Worm (Caenorhabditis elegans) whole organism, early embryonic: ENCODE data around the gene gop-3.

Experiments used
- B0310.2 ChIP-seq: sonication (generic microtip); optimal IDR thresholded peaks from 2 replicates; lab custom pipeline; 2016; ENCODE audit warnings: mild to moderate bottlenecking, missing genetic modification characterization, missing compliant biosample characterization
- F13C5.2 ChIP-seq: sonication (generic microtip); optimal IDR thresholded peaks from 2 replicates; lab custom pipeline; 2017; ENCODE audit warnings: mild to moderate bottlenecking, missing genetic modification characterization, inconsistent platforms, missing compliant biosample characterization
- aly-1 ChIP-seq: sonication (generic microtip); optimal IDR thresholded peaks from 2 replicates; lab custom pipeline; 2016; ENCODE audit warnings: missing genetic modification characterization, missing compliant biosample characterization
- ama-1 ChIP-seq: fragments of 150-350 bp; optimal IDR thresholded peaks from 2 replicates; lab custom pipeline; 2014
- ceh-13 ChIP-seq: fragments of 200-800 bp; sonication (Bioruptor generic); optimal IDR thresholded peaks from 2 replicates; lab custom pipeline; 2018; ENCODE audit warnings: mild to moderate bottlenecking, missing genetic modification characterization, missing compliant biosample characterization
- ceh-36 ChIP-seq: sonication (generic microtip); optimal IDR thresholded peaks from 2 replicates; lab custom pipeline; 2016; ENCODE audit warnings: missing genetic modification characterization, inconsistent platforms, missing compliant biosample characterization
- ets-7 ChIP-seq: sonication (generic microtip); optimal IDR thresholded peaks from 2 replicates; lab custom pipeline; 2016; ENCODE audit warnings: missing genotype, missing genetic modification characterization, missing compliant biosample characterization
- flt-1 ChIP-seq: fragments of 200-800 bp; sonication (Bioruptor generic); IDR thresholded peaks from 2 replicates; pipeline ENCODE4 v1.3.6; 2022; ENCODE audit warnings: missing genetic modification characterization, missing compliant biosample characterization
- hmbx-1 ChIP-seq: sonication (generic microtip); optimal IDR thresholded peaks from 2 replicates; lab custom pipeline; 2016; ENCODE audit warnings: mild to moderate bottlenecking, missing genetic modification characterization, missing compliant biosample characterization
- hmg-4 ChIP-seq: fragments of 200-800 bp; sonication (Bioruptor generic); optimal IDR thresholded peaks from 2 replicates; lab custom pipeline; 2018; ENCODE audit warnings: mild to moderate bottlenecking, missing genetic modification characterization, missing compliant biosample characterization
- hnd-1 ChIP-seq: sonication (generic microtip); optimal IDR thresholded peaks from 2 replicates; lab custom pipeline; 2016; ENCODE audit warnings: missing genetic modification characterization, missing compliant biosample characterization
- pes-1 ChIP-seq: fragments of 200-800 bp; sonication (Bioruptor generic); IDR thresholded peaks from 2 replicates; pipeline ENCODE4 v1.3.6; 2022; ENCODE audit warnings: missing genetic modification reagents, missing genetic modification characterization, missing compliant biosample characterization
- scrt-1 ChIP-seq: fragments of 200-800 bp; sonication (Bioruptor generic); IDR thresholded peaks from 2 replicates; pipeline ENCODE4 v1.3.6; 2022; ENCODE audit warnings: missing genetic modification characterization, missing compliant biosample characterization
- sea-1 ChIP-seq: fragments of 200-800 bp; sonication (Bioruptor generic); conservative IDR thresholded peaks from 2 replicates; pipeline ENCODE4 v1.3.6; 2022; ENCODE audit warnings: missing genetic modification characterization, missing compliant biosample characterization
- tbx-11 ChIP-seq: fragments of 200-800 bp; sonication (Bioruptor generic); IDR thresholded peaks from 2 replicates; pipeline ENCODE4 v1.3.6; 2022; ENCODE audit warnings: missing genetic modification characterization, missing compliant biosample characterization
- tbx-37 ChIP-seq: fragments of 200-800 bp; sonication (Bioruptor generic); conservative IDR thresholded peaks from 2 replicates; pipeline ENCODE4 v1.3.6; 2022; ENCODE audit warnings: missing genetic modification reagents, missing genetic modification characterization, missing compliant biosample characterization
- tra-4 ChIP-seq: sonication (generic microtip); optimal IDR thresholded peaks from 2 replicates; lab custom pipeline; 2017; ENCODE audit warnings: missing genetic modification characterization, missing compliant biosample characterization

Gene gop-3

ce11 chrIII:5258918-5259317 lies 1.6 kb upstream of the gop-3 start, which contains the start of gene gop-2:
Gene gop-2 (plus strand): TSS chrIII:5259023.
- TF ChIP-seq ceh-13 (no peak), flt-1 (GFP tag; lab: Robert Waterston, UW) (no peak), B0310.2 (no peak), scrt-1 (no peak), ama-1 (no peak), hmbx-1 (no peak), hnd-1 (tag; lab: Kevin White, UChicago) (no peak), sea-1 (GFP tag; lab: Robert Waterston, UW) (no peak), ceh-36 (no peak)

- TF ChIP-seq flt-1 (GFP tag; lab: Robert Waterston, UW), result no peak
- no peak for TF ChIP-seq aly-1
- TF ChIP-seq pes-1 (GFP tag; lab: Robert Waterston, UW), result no peak
- no peak for TF ChIP-seq F13C5.2 (tag; lab: Kevin White, UChicago)
- TF ChIP-seq ceh-13, result no peak
- TF ChIP-seq hmg-4 (GFP tag; lab: Kevin White, UChicago), result no peak
- TF ChIP-seq ama-1, result no peak
These were observed 3.0 kb downstream of the gop-3 start, which contains the start of the genes C34E10.9 and hap-1 for ce11 chrIII:5263299-5263993. Gene C34E10.9 (minus strand): TSS chrIII:5263399. Gene hap-1 (plus strand): TSS chrIII:5263943.

- no peak for TF ChIP-seq flt-1 (GFP tag; lab: Robert Waterston, UW)
- no peak for TF ChIP-seq hnd-1 (tag; lab: Kevin White, UChicago)
- no peak for TF ChIP-seq ama-1
These were observed 4.3 kb downstream of the gop-3 start, which contains the start of gene gro-1 for ce11 chrIII:5264813-5265212. Gene gro-1 (plus strand): TSS chrIII:5265113.

DNA sequence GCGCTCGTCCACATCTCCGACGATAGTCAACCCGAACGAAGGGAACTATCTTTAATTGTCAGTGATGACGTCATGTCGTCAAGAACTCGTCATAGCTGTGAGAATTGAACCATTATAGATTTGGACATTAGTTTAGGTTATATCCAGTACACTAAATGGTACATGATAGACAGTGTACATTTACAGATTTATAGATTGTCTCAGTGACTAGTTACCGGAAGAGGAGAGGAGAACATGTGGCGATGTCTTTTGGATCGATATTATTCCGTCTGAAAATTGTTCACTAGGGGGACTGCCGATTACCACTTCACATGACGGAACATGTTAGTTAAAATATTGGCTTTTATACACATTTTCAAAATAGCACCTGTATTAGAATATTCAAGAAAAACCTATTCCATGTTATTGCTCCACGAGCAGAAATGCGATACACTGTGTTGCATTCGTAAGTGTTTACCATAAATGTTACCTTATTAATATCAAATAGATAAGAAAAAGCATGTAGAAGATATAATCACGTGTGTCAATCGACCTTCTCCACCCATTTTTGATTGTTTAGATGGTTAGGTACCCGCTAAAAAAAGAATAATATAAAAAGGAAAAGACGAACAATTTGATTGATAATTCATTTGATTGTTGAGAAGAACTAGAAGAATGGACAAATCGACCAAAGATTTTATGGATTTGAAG lies 6.9 kb downstream of the gop-3 start, which contains the start of gene ZC395.5:
TSS of gene ZC395.5 (plus strand) at position 632 of the 690 bp plus-strand sequence.
- no peak for TF ChIP-seq ceh-13

ce11 chrIII:5268486-5268885 lies 8.0 kb downstream of the gop-3 start:
- TF ChIP-seq sea-1 (GFP tag; lab: Robert Waterston, UW) (no peak), flt-1 (GFP tag; lab: Robert Waterston, UW) (no peak), tbx-37 (GFP tag; lab: Robert Waterston, UW) (no peak), tra-4 (no peak), tbx-11 (GFP tag; lab: Robert Waterston, UW) (no peak), ets-7 (tag; lab: Kevin White, UChicago) (no peak), F13C5.2 (tag; lab: Kevin White, UChicago) (no peak), pes-1 (GFP tag; lab: Robert Waterston, UW) (no peak), ceh-13 (no peak), hmbx-1 (no peak), ceh-36 (no peak), aly-1 (no peak), hmg-4 (GFP tag; lab: Kevin White, UChicago) (no peak), hnd-1 (tag; lab: Kevin White, UChicago) (no peak), scrt-1 (no peak), B0310.2 (no peak), ama-1 (no peak)

DNA sequence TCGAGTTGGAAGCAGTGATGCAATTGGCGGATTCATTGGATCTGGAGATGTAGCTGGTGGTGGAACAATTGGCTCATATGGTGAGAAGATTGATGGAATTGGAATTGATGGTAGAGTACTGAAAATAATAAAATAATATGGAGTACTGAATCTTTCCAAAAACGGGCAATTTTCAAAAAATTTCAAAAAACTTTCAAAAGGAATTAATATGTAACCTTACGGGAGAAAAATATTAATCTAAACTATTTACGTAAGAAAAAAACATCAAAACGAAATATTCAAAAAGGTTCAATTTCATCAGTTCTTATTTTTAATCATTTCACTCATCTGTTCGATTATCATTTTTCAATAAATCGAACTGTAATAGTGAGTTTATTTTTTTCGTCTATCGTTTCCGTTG lies 9.3 kb downstream of the gop-3 start, which contains the start of gene ZC395.4:
TSS of gene ZC395.4 (plus strand) at position 301 of the 400 bp plus-strand sequence.
- TF ChIP-seq ets-7 (tag; lab: Kevin White, UChicago) (no peak), flt-1 (GFP tag; lab: Robert Waterston, UW) (no peak), tra-4 (no peak), pes-1 (GFP tag; lab: Robert Waterston, UW) (no peak), tbx-11 (GFP tag; lab: Robert Waterston, UW) (no peak), aly-1 (no peak), hmg-4 (GFP tag; lab: Kevin White, UChicago) (no peak), ceh-13 (no peak), sea-1 (GFP tag; lab: Robert Waterston, UW) (no peak), B0310.2 (no peak), F13C5.2 (tag; lab: Kevin White, UChicago) (no peak), hmbx-1 (no peak), ama-1 (no peak)

- TF ChIP-seq ets-7 (tag; lab: Kevin White, UChicago) (no peak), F13C5.2 (tag; lab: Kevin White, UChicago) (no peak), ceh-13 (no peak), B0310.2 (no peak), tra-4 (no peak), ceh-36 (no peak), ama-1 (no peak), aly-1 (no peak), sea-1 (GFP tag; lab: Robert Waterston, UW) (no peak), hmbx-1 (no peak), hmg-4 (GFP tag; lab: Kevin White, UChicago) (no peak), flt-1 (GFP tag; lab: Robert Waterston, UW) (no peak)
These were observed 12.9 kb downstream of the gop-3 start, which contains the start of gene ztf-8 for ce11 chrIII:5273396-5273857. Gene ztf-8 (minus strand): TSS chrIII:5273471.

DNA sequence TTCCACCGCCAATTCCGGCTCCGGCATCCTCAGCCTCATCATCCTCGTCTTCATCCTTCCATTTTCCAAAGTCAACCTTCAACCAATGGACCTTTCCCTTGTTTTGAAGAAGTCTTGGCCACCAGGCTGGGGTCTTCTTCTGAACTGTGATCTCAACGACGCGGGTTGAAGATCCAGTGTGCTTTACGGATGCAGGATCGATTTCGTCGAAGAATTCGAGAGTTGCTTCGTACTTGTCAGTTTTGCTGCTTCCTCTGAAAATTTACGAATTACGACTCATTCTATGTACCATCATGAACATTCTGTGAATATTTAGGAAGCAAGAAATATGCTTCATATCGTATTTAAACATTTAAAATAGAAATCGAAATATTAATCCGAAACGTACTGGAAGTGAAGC lies 13.8 kb downstream of the gop-3 start:
- TF ChIP-seq ceh-13, result no peak
- TF ChIP-seq ets-7 (tag; lab: Kevin White, UChicago), result no peak
- no peak for TF ChIP-seq flt-1 (GFP tag; lab: Robert Waterston, UW)
- TF ChIP-seq tra-4, result no peak
- TF ChIP-seq pes-1 (GFP tag; lab: Robert Waterston, UW), result no peak
- no peak for TF ChIP-seq F13C5.2 (tag; lab: Kevin White, UChicago)
- no peak for TF ChIP-seq ama-1
- TF ChIP-seq aly-1, result no peak
- TF ChIP-seq tbx-37 (GFP tag; lab: Robert Waterston, UW), result no peak
- no peak for TF ChIP-seq sea-1 (GFP tag; lab: Robert Waterston, UW)
- TF ChIP-seq tbx-11 (GFP tag; lab: Robert Waterston, UW), result no peak
- TF ChIP-seq hmg-4 (GFP tag; lab: Kevin White, UChicago), result no peak
- TF ChIP-seq hnd-1 (tag; lab: Kevin White, UChicago), result no peak
